Worm (Caenorhabditis elegans): ENCODE results near the gene str-181.

ce11 chrV:12696790-12697189 is 21.7 kb downstream of the str-181 start:
- no peak for TF ChIP-seq tbx-7 (tag; optimal IDR thresholded peaks at IDR 0.05)
- no peak for TF ChIP-seq pha-4 (tag; optimal IDR thresholded peaks at IDR 0.05)
- no peak for TF ChIP-seq pax-1 (tag; optimal IDR thresholded peaks at IDR 0.05)
- no peak for TF ChIP-seq che-1 (tag; optimal IDR thresholded peaks at IDR 0.05)
- TF ChIP-seq unc-42 (tag; optimal IDR thresholded peaks at IDR 0.05) = no peak
- no peak for TF ChIP-seq ets-4 (tag; optimal IDR thresholded peaks at IDR 0.05)
- no peak for TF ChIP-seq ama-1 (optimal IDR thresholded peaks at IDR 0.05)
- TF ChIP-seq ceh-9 (tag; optimal IDR thresholded peaks at IDR 0.05) = no peak
- no peak for TF ChIP-seq zip-5 (tag; optimal IDR thresholded peaks at IDR 0.05)
